Worm (Caenorhabditis elegans): Measurements from ENCODE around the gene Y53C12A.3.

DNA sequence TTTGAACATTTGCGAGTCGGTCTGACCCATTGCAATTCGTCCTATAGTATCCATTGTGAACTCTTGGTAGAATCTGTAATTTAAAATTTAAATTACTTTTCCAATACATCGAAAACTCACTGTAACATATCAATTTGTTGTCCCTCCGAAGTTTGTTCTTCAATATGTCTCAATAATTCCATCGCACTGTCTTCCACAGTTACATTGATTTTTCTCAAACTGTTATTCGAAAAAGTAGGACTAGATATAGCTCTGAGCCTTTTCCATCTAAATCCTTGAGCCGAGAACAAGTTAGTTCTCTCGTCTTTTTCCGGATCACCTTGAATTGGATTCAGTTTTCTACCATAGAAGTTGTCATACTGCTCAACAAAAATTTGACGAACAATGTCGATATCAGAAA is 43.9 kb downstream of the Y53C12A.3 start:
- no peak for TF ChIP-seq zag-1 (tag; optimal IDR thresholded peaks at IDR 0.05)
- TF ChIP-seq ceh-9 (tag; optimal IDR thresholded peaks at IDR 0.05), result no peak
- TF ChIP-seq pqm-1 (tag; optimal IDR thresholded peaks at IDR 0.05), result no peak
- TF ChIP-seq tbx-2 (tag; optimal IDR thresholded peaks at IDR 0.05), result no peak
- no peak for TF ChIP-seq ZK546.5 (tag; optimal IDR thresholded peaks at IDR 0.05)
- no peak for TF ChIP-seq mdl-1 (tag; optimal IDR thresholded peaks at IDR 0.05)
- no peak for TF ChIP-seq elt-3 (tag; optimal IDR thresholded peaks at IDR 0.05)
- no peak for TF ChIP-seq nhr-12 (tag; optimal IDR thresholded peaks at IDR 0.05)
- TF ChIP-seq fos-1 (tag; optimal IDR thresholded peaks at IDR 0.05), result no peak
- TF ChIP-seq ama-1 (optimal IDR thresholded peaks at IDR 0.05), result no peak
- no peak for TF ChIP-seq nhr-28 (tag; optimal IDR thresholded peaks at IDR 0.05)
- no peak for TF ChIP-seq aly-2 (tag; optimal IDR thresholded peaks at IDR 0.05)
- TF ChIP-seq ztf-11 (tag; optimal IDR thresholded peaks at IDR 0.05), result no peak

Data from whole organism, L3 larva.